Fruit fly (Drosophila melanogaster) whole organism: ENCODE measurements around the gene CG42305.

ENCODE experiments used
- CG8478 ChIP-seq: fragments of >200 bp; optimal IDR thresholded peaks from 2 replicates; lab custom pipeline; 2018; ENCODE audit warnings: inconsistent platforms
- Dll ChIP-seq: fragments of >200 bp; optimal IDR thresholded peaks from 2 replicates; lab custom pipeline; 2017
- EcR ChIP-seq, 2 experiments: fragments of >200 bp; optimal IDR thresholded peaks; 2 replicates each; lab custom pipeline; 2017; ENCODE audit warnings: missing biosample characterization in 2 of 2, missing genetic modification characterization in 2 of 2, missing genetic modification reagents in 2 of 2
- pan ChIP-seq: fragments of >200 bp; optimal IDR thresholded peaks from 2 replicates; lab custom pipeline; 2017
- psq ChIP-seq: fragments of >200 bp; optimal IDR thresholded peaks from 2 replicates; lab custom pipeline; 2017
- usp ChIP-seq: fragments of >200 bp; optimal IDR thresholded peaks from 2 replicates; lab custom pipeline; 2017; ENCODE audit warnings: missing biosample characterization, missing genetic modification characterization, mixed read lengths

The CG42305 gene

dm6 chr2L:18812348-18812747 lies at the start of gene CG42305, which contains the start of gene CG17325:
Gene CG42305 (plus strand): TSS chr2L:18812648.
Gene CG17325 (plus strand): TSS chr2L:18812648.
- no peak for TF ChIP-seq psq (lab: Kevin White, UChicago)
- TF ChIP-seq EcR (GFP tag; optimal IDR thresholded peaks at IDR 0.05; lab: Kevin White, UChicago) = no peak
- no peak for TF ChIP-seq usp (GFP tag; lab: Kevin White, UChicago)
- TF ChIP-seq pan = no peak
- TF ChIP-seq Dll (lab: Kevin White, UChicago) = no peak
- no peak for TF ChIP-seq CG8478 (lab: Kevin White, UChicago)

- TF ChIP-seq pan = no peak
- no peak for TF ChIP-seq CG8478 (lab: Kevin White, UChicago)
- no peak for TF ChIP-seq EcR (GFP tag; optimal IDR thresholded peaks at IDR 0.05; lab: Kevin White, UChicago)
- no peak for TF ChIP-seq psq (lab: Kevin White, UChicago)
- TF ChIP-seq Dll (lab: Kevin White, UChicago) = no peak
- TF ChIP-seq usp (GFP tag; lab: Kevin White, UChicago) = no peak
Observed at dm6 chr2L:18765760-18766159, 46.7 kb upstream of the CG42305 start.

DNA sequence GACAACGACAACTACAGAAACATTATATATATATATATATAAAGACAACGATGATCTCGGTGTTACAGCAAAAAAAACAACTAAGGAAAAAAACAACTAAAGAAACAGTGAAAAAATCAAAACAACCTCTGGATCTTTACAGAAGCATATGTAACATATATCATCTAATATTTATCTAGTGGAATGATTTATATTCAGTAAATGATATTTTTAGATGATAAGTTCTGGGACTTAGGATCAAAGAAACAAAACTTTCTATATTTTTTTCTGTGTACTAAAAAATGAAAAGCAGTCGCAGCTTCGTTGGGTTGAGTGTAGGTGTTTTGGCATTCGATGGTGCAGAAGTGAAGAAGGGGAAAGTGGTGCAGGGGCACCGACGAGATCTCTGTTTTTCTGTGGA lies 45.3 kb upstream of the CG42305 start:
- no peak for TF ChIP-seq pan
- TF ChIP-seq usp (GFP tag; lab: Kevin White, UChicago) = no peak
- TF ChIP-seq CG8478 (lab: Kevin White, UChicago) = no peak
- no peak for TF ChIP-seq EcR (GFP tag; optimal IDR thresholded peaks at IDR 0.05; lab: Kevin White, UChicago)
- TF ChIP-seq Dll (lab: Kevin White, UChicago) = no peak
- no peak for TF ChIP-seq psq (lab: Kevin White, UChicago)

DNA sequence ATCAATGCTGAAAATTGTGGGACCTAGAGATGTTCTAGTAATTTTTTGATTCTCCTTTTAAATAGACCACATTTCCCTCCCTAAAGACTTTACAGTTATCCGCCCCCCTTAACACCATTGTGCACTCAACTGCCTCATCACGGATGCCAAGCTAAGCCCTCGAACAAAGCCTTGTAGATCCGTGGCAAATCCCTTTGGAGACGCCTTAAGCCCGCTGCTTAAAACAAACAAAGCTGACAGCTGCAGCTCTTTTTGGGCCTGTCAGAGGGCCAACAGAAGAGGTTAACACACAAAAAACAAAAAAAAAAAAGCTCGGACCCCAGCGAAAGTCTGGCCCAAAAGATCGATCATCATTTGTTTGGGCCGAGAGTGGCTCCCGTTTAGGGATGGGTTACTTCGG lies 44.6 kb upstream of the CG42305 start:
- TF ChIP-seq CG8478 (lab: Kevin White, UChicago) = no peak

DNA sequence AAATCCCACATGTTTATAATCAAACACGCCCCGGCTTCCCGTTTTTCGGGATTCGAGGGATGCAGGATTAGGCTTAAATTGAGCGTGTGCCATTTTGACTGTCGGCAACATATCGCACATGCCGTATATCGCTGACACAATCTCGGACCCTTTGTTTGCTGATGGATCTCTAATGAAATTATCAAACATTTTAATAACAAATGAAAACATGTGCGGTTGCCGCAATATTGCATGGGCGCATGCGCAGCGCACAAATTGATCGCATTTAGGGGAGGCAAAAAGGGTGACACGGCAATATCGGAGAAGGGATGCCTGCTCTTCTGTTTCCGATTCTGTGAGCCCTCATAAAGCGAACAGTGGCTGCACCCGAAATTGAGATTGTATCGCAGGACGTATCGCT lies 37.2 kb upstream of the CG42305 start:
- TF ChIP-seq CG8478 (lab: Kevin White, UChicago) (no peak), psq (lab: Kevin White, UChicago) (no peak), Dll (lab: Kevin White, UChicago) (no peak), pan (no peak), usp (GFP tag; lab: Kevin White, UChicago) (no peak), EcR (GFP tag; optimal IDR thresholded peaks at IDR 0.05; lab: Kevin White, UChicago) (no peak)

- TF ChIP-seq EcR (GFP tag; optimal IDR thresholded peaks at IDR 0.05; lab: Kevin White, UChicago) (no peak), usp (GFP tag; lab: Kevin White, UChicago) (no peak), psq (lab: Kevin White, UChicago) (no peak), Dll (lab: Kevin White, UChicago) (no peak), CG8478 (lab: Kevin White, UChicago) (no peak), pan (no peak)
Observed at dm6 chr2L:18776559-18776958, 35.9 kb upstream of the CG42305 start.

DNA sequence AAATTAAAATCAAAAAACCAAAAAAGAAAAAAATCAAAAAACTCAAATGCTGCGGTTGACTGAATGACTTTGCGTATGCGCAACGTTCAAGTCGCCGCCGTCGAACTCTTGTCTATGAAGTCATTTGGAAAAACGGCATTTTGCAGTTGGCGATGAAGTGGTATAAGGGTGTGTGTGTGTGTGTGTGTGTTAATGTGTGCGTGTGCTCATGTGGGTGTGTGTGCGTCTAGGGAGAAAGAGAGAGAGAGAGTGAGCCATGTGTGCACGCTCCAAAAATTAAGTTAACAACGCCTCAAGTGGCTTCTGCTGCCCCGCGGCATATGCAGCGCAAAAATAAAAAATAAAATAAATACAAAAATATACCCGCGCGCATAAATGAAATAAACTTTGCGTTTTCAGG lies 35.0 kb upstream of the CG42305 start:
- TF ChIP-seq usp (GFP tag; lab: Kevin White, UChicago) (no peak), CG8478 (lab: Kevin White, UChicago) (no peak), Dll (lab: Kevin White, UChicago) (no peak), psq (lab: Kevin White, UChicago) (no peak), EcR (GFP tag; optimal IDR thresholded peaks at IDR 0.05; lab: Kevin White, UChicago) (no peak), pan (no peak)

DNA sequence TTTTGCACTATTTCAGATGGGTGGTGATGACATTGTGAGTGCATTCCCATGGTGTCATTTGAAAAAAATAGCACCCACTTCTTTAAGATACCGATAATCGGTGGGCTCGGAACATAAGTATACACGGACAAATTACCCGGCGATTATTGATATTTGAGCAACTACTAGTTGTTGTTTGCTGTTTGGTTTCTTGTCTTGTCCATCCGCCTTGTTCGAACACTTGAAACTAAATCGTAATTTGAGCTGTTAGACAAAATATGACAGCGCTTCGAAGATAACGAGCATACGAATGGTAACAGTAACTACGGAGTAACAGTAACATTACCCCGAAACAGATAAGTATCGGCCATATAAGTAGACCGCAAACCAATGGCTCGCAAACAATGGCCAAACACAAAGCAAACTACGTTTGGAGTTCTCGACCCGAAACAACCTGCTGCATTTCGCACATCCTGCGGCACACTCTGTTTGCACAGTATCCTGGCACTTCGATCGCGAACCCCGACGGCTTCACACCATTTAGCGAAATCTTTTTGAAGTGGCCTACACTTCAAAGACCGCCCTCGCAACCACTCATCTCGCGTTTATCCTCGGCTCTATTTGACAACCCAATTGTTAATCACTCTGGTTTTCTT lies 31.4 kb upstream of the CG42305 start:
- TF ChIP-seq pan (no peak), EcR (GFP tag; optimal IDR thresholded peaks at IDR 0.05; lab: Kevin White, UChicago) (no peak), Dll (lab: Kevin White, UChicago) (no peak), usp (GFP tag; lab: Kevin White, UChicago) (no peak), psq (lab: Kevin White, UChicago) (no peak), CG8478 (lab: Kevin White, UChicago) (no peak)

DNA sequence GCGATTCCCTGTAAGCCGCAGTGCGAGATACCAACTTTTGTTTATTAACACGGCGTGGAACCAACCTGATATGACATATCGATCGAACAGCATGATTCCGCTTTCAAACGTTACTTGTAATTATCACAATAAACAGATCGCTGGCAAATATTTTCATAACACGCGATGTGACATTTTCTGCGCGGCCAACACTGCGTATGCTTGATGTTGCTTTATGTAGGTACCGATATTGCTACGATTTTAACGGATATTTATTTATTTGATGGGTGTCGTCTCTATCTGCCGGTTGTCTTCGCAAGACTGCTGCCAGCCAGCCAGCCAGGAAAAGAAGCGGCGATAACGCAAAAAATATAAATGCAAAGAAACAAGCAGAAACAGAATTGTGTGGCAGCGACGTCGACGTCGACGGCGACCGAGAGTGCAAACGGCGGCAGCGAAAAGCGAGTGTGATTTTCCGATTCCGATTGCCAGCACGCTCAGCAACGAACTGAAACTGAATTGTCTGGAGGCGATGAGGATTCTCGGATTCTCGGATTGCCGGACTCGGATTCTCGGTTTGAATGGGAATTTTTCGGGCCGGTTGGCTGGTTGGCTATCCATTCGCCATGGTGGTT lies 30.1 kb upstream of the CG42305 start:
- TF ChIP-seq Dll (lab: Kevin White, UChicago) = no peak
- no peak for TF ChIP-seq EcR (GFP tag; optimal IDR thresholded peaks at IDR 0.05; lab: Kevin White, UChicago)
- no peak for TF ChIP-seq pan
- no peak for TF ChIP-seq psq (lab: Kevin White, UChicago)
- TF ChIP-seq usp (GFP tag; lab: Kevin White, UChicago) = no peak
- TF ChIP-seq CG8478 (lab: Kevin White, UChicago) = no peak

- TF ChIP-seq Dll (lab: Kevin White, UChicago) (no peak), psq (lab: Kevin White, UChicago) (no peak), EcR (GFP tag; optimal IDR thresholded peaks at IDR 0.05; lab: Kevin White, UChicago) (no peak), CG8478 (lab: Kevin White, UChicago) (no peak), usp (GFP tag; lab: Kevin White, UChicago) (no peak), pan (no peak)
Observed at dm6 chr2L:18782936-18783335, 29.5 kb upstream of the CG42305 start.

dm6 chr2L:18783357-18784040 lies 28.9 kb upstream of the CG42305 start:
- TF ChIP-seq pan (no peak), CG8478 (lab: Kevin White, UChicago) (no peak), Dll (lab: Kevin White, UChicago) (no peak), EcR (GFP tag; optimal IDR thresholded peaks at IDR 0.05; lab: Kevin White, UChicago) (no peak)
